Worm (Caenorhabditis elegans) whole organism, young adult: Measurements from ENCODE around the gene pat-9.
A peak's percentile ranks its signal among the peaks of the same experiment; 100 is the strongest.

ENCODE experiments used
- aptf-2 ChIP-seq: fragments of 200-800 bp; sonication (Bioruptor generic); conservative IDR thresholded peaks from 2 replicates; pipeline ENCODE4 v1.3.6; 2022; ENCODE audit warnings: missing genetic modification reagents, missing genetic modification characterization, missing compliant biosample characterization
- ceh-100 ChIP-seq: fragments of 200-800 bp; sonication (Bioruptor generic); IDR thresholded peaks from 2 replicates; pipeline ENCODE4 v1.3.6; 2022; ENCODE audit warnings: missing genetic modification reagents, missing genetic modification characterization, missing compliant biosample characterization
- hmg-20 ChIP-seq: fragments of 200-800 bp; sonication (Bioruptor generic); IDR thresholded peaks from 2 replicates; pipeline ENCODE4 v1.3.6; 2022; ENCODE audit warnings: missing genetic modification reagents, missing genetic modification characterization, missing compliant biosample characterization
- hrde-1 ChIP-seq: sonication (generic microtip); optimal IDR thresholded peaks from 2 replicates; lab custom pipeline; 2016; ENCODE audit warnings: missing genetic modification characterization, mild to moderate bottlenecking, missing compliant biosample characterization, moderate library complexity, missing genotype, missing genetic modification reagents, borderline replicate concordance
- madf-3 ChIP-seq: fragments of 200-800 bp; sonication (Bioruptor generic); IDR thresholded peaks from 2 replicates; pipeline ENCODE4 v1.3.6; 2022; ENCODE audit warnings: missing genetic modification reagents, missing genetic modification characterization, missing compliant biosample characterization
- nfyb-1 ChIP-seq: fragments of 200-800 bp; sonication (Bioruptor generic); IDR thresholded peaks from 2 replicates; pipeline ENCODE4 v1.3.6; 2022; ENCODE audit warnings: missing genetic modification reagents, missing genetic modification characterization, missing compliant biosample characterization
- nhr-80 ChIP-seq: sonication (generic microtip); optimal IDR thresholded peaks from 2 replicates; lab custom pipeline; 2016; ENCODE audit warnings: missing genetic modification characterization, missing compliant biosample characterization
- pha-4 ChIP-seq: fragments of 150-350 bp; sonication (generic microtip); optimal IDR thresholded peaks from 2 replicates; lab custom pipeline; 2014; ENCODE audit warnings: missing biosample characterization, missing genetic modification reagents, missing genetic modification characterization
- snpc-1.1 ChIP-seq: sonication (generic microtip); optimal IDR thresholded peaks from 2 replicates; lab custom pipeline; 2017; ENCODE audit warnings: missing genetic modification characterization, mild to moderate bottlenecking, missing compliant biosample characterization, antibody characterized with exemption, moderate library complexity, missing genotype, missing genetic modification reagents; ENCODE audit not compliant: insufficient read depth
- sptf-2 ChIP-seq: fragments of 200-800 bp; sonication (Bioruptor generic); optimal IDR thresholded peaks from 2 replicates; lab custom pipeline; 2018; ENCODE audit warnings: mild to moderate bottlenecking, missing genetic modification characterization, missing compliant biosample characterization
- tlf-1 ChIP-seq: fragments of 200-800 bp; sonication (Bioruptor generic); optimal IDR thresholded peaks from 2 replicates; lab custom pipeline; 2018; ENCODE audit warnings: mild to moderate bottlenecking, missing genetic modification characterization, missing compliant biosample characterization
- unc-130 ChIP-seq: sonication (generic microtip); optimal IDR thresholded peaks from 2 replicates; lab custom pipeline; 2016; ENCODE audit warnings: missing genetic modification reagents, missing genetic modification characterization, missing compliant biosample characterization
- ztf-28 ChIP-seq: fragments of 200-800 bp; sonication (Bioruptor generic); IDR thresholded peaks from 2 replicates; pipeline ENCODE4 v1.3.6; 2022; ENCODE audit warnings: missing genetic modification reagents, missing genetic modification characterization, missing compliant biosample characterization

ce11 chrX:16502997-16503396 lies 33.7 kb upstream of the pat-9 start:
- TF ChIP-seq snpc-1.1 (tag; lab: Kevin White, UChicago) = peak; percentile 33
- TF ChIP-seq madf-3 = no peak
- TF ChIP-seq sptf-2 = no peak
- TF ChIP-seq ztf-28 = no peak
- TF ChIP-seq tlf-1 (GFP tag; lab: Kevin White, UChicago) = no peak
- TF ChIP-seq unc-130 (GFP tag; lab: Kevin White, UChicago) = no peak
- TF ChIP-seq nfyb-1 = no peak
- no peak for TF ChIP-seq ceh-100 (GFP tag; lab: Robert Waterston, UW)
- no peak for TF ChIP-seq hmg-20
- TF ChIP-seq nhr-80 (tag; lab: Kevin White, UChicago) = peak; percentile 14
- no peak for TF ChIP-seq pha-4 (tag; lab: Kevin White, UChicago)
- no peak for TF ChIP-seq hrde-1
- TF ChIP-seq aptf-2 = no peak
